Fruit fly (Drosophila melanogaster) whole organism, embryonic: ENCODE results near the gene Dfd.

Source experiments
- B-H1 ChIP-seq: fragments of 200-800 bp; sonication (Bioruptor generic); IDR thresholded peaks from 3 replicates; pipeline ENCODE4 v1.3.6; 2022; ENCODE audit warnings: missing biosample characterization, missing genetic modification characterization
- CG10147 ChIP-seq: fragments of 200-800 bp; sonication (Bioruptor generic); optimal IDR thresholded peaks from 2 replicates; lab custom pipeline; 2019; ENCODE audit warnings: missing biosample characterization, mild to moderate bottlenecking, missing genetic modification characterization, moderate library complexity
- CG10321 ChIP-seq: fragments of 200-800 bp; sonication (Bioruptor generic); IDR thresholded peaks from 2 replicates; pipeline ENCODE4 v1.3.6; 2022; ENCODE audit warnings: missing biosample characterization, missing genetic modification characterization
- CG11560 ChIP-seq: fragments of 200-800 bp; sonication (Bioruptor generic); IDR thresholded peaks from 3 replicates; pipeline ENCODE4 v1.3.6; 2022; ENCODE audit warnings: missing biosample characterization, missing genetic modification characterization
- CG11723 ChIP-seq: fragments of 200-800 bp; sonication (Bioruptor generic); optimal IDR thresholded peaks from 2 replicates; lab custom pipeline; 2017; ENCODE audit warnings: missing biosample characterization, mild to moderate bottlenecking, missing genetic modification characterization
- CG12942 ChIP-seq: fragments of 200-800 bp; sonication (Bioruptor generic); optimal IDR thresholded peaks from 3 replicates; lab custom pipeline; 2016; ENCODE audit warnings: missing biosample characterization, missing genetic modification characterization
- CG13894 ChIP-seq: fragments of 200-800 bp; sonication (Bioruptor generic); optimal IDR thresholded peaks from 3 replicates; lab custom pipeline; 2018; ENCODE audit warnings: missing biosample characterization, mild to moderate bottlenecking, missing genetic modification characterization, moderate library complexity
- CG14014 ChIP-seq: fragments of 200-800 bp; sonication (Bioruptor generic); IDR thresholded peaks from 2 replicates; pipeline ENCODE4 v1.3.6; 2022; ENCODE audit warnings: missing biosample characterization, missing genetic modification characterization
- CG15601 ChIP-seq: fragments of 200-800 bp; sonication (Bioruptor generic); optimal IDR thresholded peaks from 3 replicates; lab custom pipeline; 2019; ENCODE audit warnings: missing biosample characterization, mild to moderate bottlenecking, missing genetic modification characterization, moderate library complexity
- CG15696 ChIP-seq: fragments of 200-800 bp; sonication (Bioruptor generic); optimal IDR thresholded peaks from 2 replicates; lab custom pipeline; 2019; ENCODE audit warnings: missing biosample characterization, mild to moderate bottlenecking, missing genetic modification characterization, moderate library complexity
- CG17186 ChIP-seq: fragments of 200-800 bp; sonication (Bioruptor generic); optimal IDR thresholded peaks from 3 replicates; lab custom pipeline; 2017; ENCODE audit warnings: missing biosample characterization, missing genetic modification reagents, missing genetic modification characterization
- CG17829 ChIP-seq: fragments of 200-800 bp; optimal IDR thresholded peaks from 2 replicates; lab custom pipeline; 2019; ENCODE audit warnings: missing biosample characterization, mild to moderate bottlenecking, missing genetic modification characterization, moderate library complexity
- CG18619 ChIP-seq: fragments of 200-800 bp; sonication (Bioruptor generic); optimal IDR thresholded peaks from 3 replicates; lab custom pipeline; 2017; ENCODE audit warnings: missing biosample characterization, mild to moderate bottlenecking, missing genetic modification characterization
- CG2199 ChIP-seq: fragments of 200-800 bp; sonication (Bioruptor generic); IDR thresholded peaks from 3 replicates; pipeline ENCODE4 v1.3.6; 2022; ENCODE audit warnings: missing biosample characterization, missing genetic modification characterization
- CG30403 ChIP-seq: fragments of 200-800 bp; sonication (Bioruptor generic); optimal IDR thresholded peaks from 3 replicates; lab custom pipeline; 2016; ENCODE audit warnings: missing biosample characterization, missing genetic modification characterization
- CG32767 ChIP-seq: fragments of 200-800 bp; sonication (Bioruptor generic); IDR thresholded peaks from 2 replicates; pipeline ENCODE4 v1.3.6; 2022; ENCODE audit warnings: missing biosample characterization, missing genetic modification characterization
- CG33213 ChIP-seq: fragments of 200-800 bp; sonication (Bioruptor generic); optimal IDR thresholded peaks from 3 replicates; lab custom pipeline; 2016; ENCODE audit warnings: missing biosample characterization, missing genetic modification characterization
- CG4282 ChIP-seq: fragments of 200-800 bp; sonication (Bioruptor generic); optimal IDR thresholded peaks from 2 replicates; lab custom pipeline; 2016; ENCODE audit warnings: missing biosample characterization, missing genetic modification characterization
- CG4360 ChIP-seq: fragments of 200-800 bp; sonication (Bioruptor generic); IDR thresholded peaks from 2 replicates; pipeline ENCODE4 v1.3.6; 2022; ENCODE audit warnings: missing biosample characterization, missing genetic modification characterization
- CG4820 ChIP-seq: fragments of 200-800 bp; sonication (Bioruptor generic); optimal IDR thresholded peaks from 3 replicates; lab custom pipeline; 2016; ENCODE audit warnings: missing biosample characterization, missing genetic modification characterization
- CG5180 ChIP-seq: fragments of 200-800 bp; sonication (Bioruptor generic); optimal IDR thresholded peaks from 3 replicates; lab custom pipeline; 2017; ENCODE audit warnings: missing biosample characterization, missing genetic modification characterization, mild to moderate bottlenecking, moderate library complexity, missing genetic modification reagents
- CG5245 ChIP-seq: fragments of 200-800 bp; sonication (Bioruptor generic); optimal IDR thresholded peaks from 3 replicates; lab custom pipeline; 2016; ENCODE audit warnings: missing biosample characterization, missing genetic modification characterization
- CG6813 ChIP-seq: fragments of 200-800 bp; sonication (Bioruptor generic); optimal IDR thresholded peaks from 2 replicates; lab custom pipeline; 2017; ENCODE audit warnings: missing biosample characterization, missing genetic modification characterization, mild to moderate bottlenecking, moderate library complexity, missing genetic modification reagents
- CG7271 ChIP-seq: fragments of 200-800 bp; sonication (Bioruptor generic); optimal IDR thresholded peaks from 2 replicates; lab custom pipeline; 2018; ENCODE audit warnings: missing biosample characterization, mild to moderate bottlenecking, missing genetic modification characterization, moderate library complexity
- CG7928 ChIP-seq: fragments of 200-800 bp; sonication (Bioruptor generic); optimal IDR thresholded peaks from 2 replicates; lab custom pipeline; 2017; ENCODE audit warnings: missing biosample characterization, mild to moderate bottlenecking, missing genetic modification characterization
- CTCF ChIP-seq: fragments of 200-800 bp; sonication (Bioruptor generic); optimal IDR thresholded peaks from 2 replicates; lab custom pipeline; 2017; ENCODE audit warnings: missing biosample characterization, mild to moderate bottlenecking, missing genetic modification characterization, moderate library complexity
- Camta ChIP-seq: fragments of 200-800 bp; sonication (Bioruptor generic); optimal IDR thresholded peaks from 2 replicates; lab custom pipeline; 2016; ENCODE audit warnings: missing biosample characterization, missing genetic modification characterization
- Chrac-16 ChIP-seq: fragments of 200-800 bp; sonication (Bioruptor generic); optimal IDR thresholded peaks from 3 replicates; lab custom pipeline; 2016; ENCODE audit warnings: missing biosample characterization, missing genetic modification characterization
- Dip2 ChIP-seq: fragments of 200-800 bp; sonication (Bioruptor generic); IDR thresholded peaks from 2 replicates; pipeline ENCODE4 v1.3.6; 2022; ENCODE audit warnings: missing biosample characterization, missing genetic modification characterization
- Doc3 ChIP-seq: fragments of 200-800 bp; sonication (Bioruptor generic); IDR thresholded peaks from 3 replicates; pipeline ENCODE4 v1.3.6; 2022; ENCODE audit warnings: missing biosample characterization, missing genetic modification characterization; ENCODE audit not compliant: partially characterized antibody
- Ets65A ChIP-seq: fragments of 200-800 bp; sonication (Bioruptor generic); peaks from one replicate; lab custom pipeline; 2016; ENCODE audit warnings: missing biosample characterization, missing genetic modification characterization
- H15 ChIP-seq: fragments of 200-800 bp; sonication (Bioruptor generic); IDR thresholded peaks from 3 replicates; pipeline ENCODE4 v1.3.6; 2022; ENCODE audit warnings: missing biosample characterization, missing genetic modification characterization
- Jarid2 ChIP-seq: fragments of 200-800 bp; sonication (Bioruptor generic); optimal IDR thresholded peaks from 3 replicates; lab custom pipeline; 2017; ENCODE audit warnings: mild to moderate bottlenecking, missing biosample characterization, missing genetic modification reagents, missing genetic modification characterization
- Lhr ChIP-seq: fragments of 200-800 bp; sonication (Bioruptor generic); optimal IDR thresholded peaks from 3 replicates; lab custom pipeline; 2017; ENCODE audit warnings: mild to moderate bottlenecking, missing biosample characterization, missing genetic modification reagents, missing genetic modification characterization
- abd-A ChIP-seq: fragments of 200-800 bp; sonication (Bioruptor generic); optimal IDR thresholded peaks from 3 replicates; lab custom pipeline; 2019; ENCODE audit warnings: missing biosample characterization, mild to moderate bottlenecking, missing genetic modification characterization, moderate library complexity
- en ChIP-seq: fragments of 200-800 bp; sonication (Bioruptor generic); optimal IDR thresholded peaks from 2 replicates; lab custom pipeline; 2016; ENCODE audit warnings: missing biosample characterization, missing genetic modification characterization
- fd102C ChIP-seq: fragments of 200-800 bp; sonication (Bioruptor generic); optimal IDR thresholded peaks from 2 replicates; lab custom pipeline; 2018; ENCODE audit warnings: missing biosample characterization, mild to moderate bottlenecking, missing genetic modification characterization, moderate library complexity
- gem ChIP-seq: fragments of 200-800 bp; sonication (Bioruptor generic); optimal IDR thresholded peaks from 2 replicates; lab custom pipeline; 2019; ENCODE audit warnings: missing biosample characterization, mild to moderate bottlenecking, missing genetic modification characterization, moderate library complexity
- grau ChIP-seq: fragments of 200-800 bp; optimal IDR thresholded peaks from 3 replicates; lab custom pipeline; 2019; ENCODE audit warnings: missing biosample characterization, mild to moderate bottlenecking, missing genetic modification characterization, moderate library complexity
- hkb ChIP-seq, 2 experiments: fragments of 200-800 bp in 1 of 2; fragments of >200 bp in 1 of 2; sonication (Bioruptor generic) in 1 of 2; IDR thresholded peaks in 1 of 2; optimal IDR thresholded peaks in 1 of 2; 2 replicates each; pipeline versions ENCODE4 v1.3.6 to Lab custom; 2017 to 2022; ENCODE audit warnings: missing biosample characterization in 1 of 2, missing genetic modification characterization in 1 of 2
- knrl ChIP-seq: fragments of 200-800 bp; sonication (Bioruptor generic); IDR thresholded peaks from 3 replicates; pipeline ENCODE4 v1.3.6; 2022; ENCODE audit warnings: missing biosample characterization, missing genetic modification characterization; ENCODE audit not compliant: partially characterized antibody
- lov ChIP-seq, 2 experiments: fragments of 200-800 bp in 1 of 2; fragments of >200 bp in 1 of 2; sonication (Bioruptor generic) in 1 of 2; IDR thresholded peaks in 1 of 2; optimal IDR thresholded peaks in 1 of 2; 2 replicates in 1 of 2; 3 replicates in 1 of 2; pipeline versions ENCODE4 v1.3.6 to Lab custom; 2017 to 2022; ENCODE audit warnings: missing biosample characterization in 1 of 2, missing genetic modification characterization in 1 of 2
- pita ChIP-seq: fragments of 200-800 bp; sonication (Bioruptor generic); optimal IDR thresholded peaks from 2 replicates; lab custom pipeline; 2017; ENCODE audit warnings: missing biosample characterization, mild to moderate bottlenecking, missing genetic modification characterization
- sc ChIP-seq, 3 experiments: fragments of >200 bp in 2 of 3; fragments of 200-800 bp in 1 of 3; sonication (Bioruptor generic) in 1 of 3; optimal IDR thresholded peaks; 2 replicates in 2 of 3; 3 replicates in 1 of 3; lab custom pipeline; 2017; ENCODE audit warnings: mild to moderate bottlenecking in 1 of 3, missing biosample characterization in 1 of 3, missing genetic modification characterization in 1 of 3, missing genetic modification reagents in 1 of 3
- seq ChIP-seq: fragments of 200-800 bp; sonication (Bioruptor generic); IDR thresholded peaks from 2 replicates; pipeline ENCODE4 v1.3.6; 2022; ENCODE audit warnings: missing biosample characterization, missing genetic modification characterization
- unpg ChIP-seq: fragments of 200-800 bp; sonication (Bioruptor generic); optimal IDR thresholded peaks from 3 replicates; lab custom pipeline; 2018; ENCODE audit warnings: missing biosample characterization, mild to moderate bottlenecking, missing genetic modification characterization, moderate library complexity
- yki ChIP-seq: fragments of >200 bp; optimal IDR thresholded peaks from 3 replicates; lab custom pipeline; 2018
- zen ChIP-seq: fragments of 200-800 bp; sonication (Bioruptor generic); optimal IDR thresholded peaks from 3 replicates; lab custom pipeline; 2018; ENCODE audit warnings: missing biosample characterization, mild to moderate bottlenecking, missing genetic modification characterization, moderate library complexity
- zf30C ChIP-seq: fragments of 200-800 bp; sonication (Bioruptor generic); optimal IDR thresholded peaks from 3 replicates; lab custom pipeline; 2018; ENCODE audit warnings: missing biosample characterization, mild to moderate bottlenecking, missing genetic modification characterization

Gene Dfd

DNA sequence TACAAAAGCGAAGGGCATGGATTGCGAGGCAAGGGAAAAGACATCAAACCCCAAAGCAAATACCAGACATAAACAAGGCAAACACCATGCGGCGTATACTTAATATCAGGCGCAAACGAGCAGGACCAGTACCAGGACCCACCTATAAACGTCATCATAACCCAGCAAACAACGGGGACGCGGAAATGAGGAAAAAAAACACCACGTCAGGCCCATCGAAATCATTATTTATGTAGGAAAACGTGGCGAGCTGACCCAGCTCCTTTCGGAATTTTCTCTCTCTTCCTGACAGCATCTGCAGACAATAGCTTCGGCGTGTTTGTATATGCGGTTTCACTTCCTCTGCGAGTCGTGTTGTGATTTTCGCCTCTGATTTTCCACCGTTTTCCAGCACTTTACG lies 14.8 kb upstream of the Dfd start:
- TF ChIP-seq abd-A (tag; lab: Kevin White, UChicago) (peak; percentile 84), hkb (optimal IDR thresholded peaks at IDR 0.05; lab: Kevin White, UChicago) (no peak), hkb (GFP tag; IDR thresholded peaks at IDR 0.05; lab: Robert Waterston, UW) (no peak), CG13894 (tag; lab: Kevin White, UChicago) (peak; percentile 82)
- TF ChIP-seq, all 482 proteins: peak for 2

DNA sequence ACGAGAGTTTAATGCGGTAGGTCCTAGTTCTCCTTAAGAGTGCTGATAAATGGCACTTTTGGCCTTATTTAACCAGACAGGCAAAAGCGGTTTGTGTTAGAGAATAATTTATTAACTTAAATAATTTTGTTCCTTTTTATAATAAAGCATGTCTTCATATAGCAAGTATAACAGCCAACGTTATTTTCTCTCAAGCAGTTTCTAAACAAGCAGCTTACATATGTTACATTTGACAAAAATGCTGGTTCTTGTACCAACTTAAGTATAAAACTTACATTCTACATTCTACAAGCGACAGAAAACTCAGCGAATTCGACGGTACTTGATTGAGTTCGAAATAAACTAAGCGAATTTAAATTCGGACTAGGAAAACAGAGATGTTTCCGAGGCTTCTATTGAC lies 11.6 kb upstream of the Dfd start:
- TF ChIP-seq grau (tag; lab: Kevin White, UChicago) (no peak), CG4360 (GFP tag; lab: Robert Waterston, UW) (no peak), lov (optimal IDR thresholded peaks at IDR 0.05; lab: Kevin White, UChicago) (no peak), lov (GFP tag; IDR thresholded peaks at IDR 0.05; lab: Robert Waterston, UW) (no peak), CG32767 (GFP tag; lab: Robert Waterston, UW) (no peak), CG15601 (tag; lab: Kevin White, UChicago) (no peak), CG30403 (GFP tag; lab: Kevin White, UChicago) (no peak), CG11560 (no peak), H15 (GFP tag; lab: Robert Waterston, UW) (no peak), CG5180 (no peak), fd102C (no peak), knrl (GFP tag; lab: Robert Waterston, UW) (peak; percentile 70; the same call in 2 of the 3 replicates), CG7271 (tag; lab: Kevin White, UChicago) (peak; percentile 24), CG14014 (GFP tag; lab: Robert Waterston, UW) (no peak), CTCF (GFP tag; lab: Kevin White, UChicago) (peak; percentile 76), Jarid2 (GFP tag; lab: Kevin White, UChicago) (peak; percentile 32), zf30C (no peak), sc (optimal IDR thresholded peaks at IDR 0.05; lab: Kevin White, UChicago) (no peak), sc (GFP tag; optimal IDR thresholded peaks at IDR 0.05; lab: Kevin White, UChicago) (no peak), CG10147 (no peak), Camta (GFP tag; lab: Kevin White, UChicago) (no peak), CG12942 (GFP tag; lab: Kevin White, UChicago) (no peak), CG17186 (GFP tag; lab: Kevin White, UChicago) (no peak), gem (tag; lab: Kevin White, UChicago) (peak; percentile 6), CG7928 (GFP tag; lab: Kevin White, UChicago) (no peak), Ets65A (peak; percentile 72), CG33213 (peak; percentile 38), CG4282 (GFP tag; lab: Kevin White, UChicago) (no peak), Doc3 (no peak), unpg (no peak), CG5245 (GFP tag; lab: Kevin White, UChicago) (no peak), CG10321 (GFP tag; lab: Robert Waterston, UW) (no peak), CG6813 (no peak), zen (tag; lab: Kevin White, UChicago) (peak; percentile 16), en (no peak), CG15696 (tag; lab: Kevin White, UChicago) (peak; percentile 4), CG2199 (GFP tag; lab: Robert Waterston, UW) (peak; percentile 83; the same call in 2 of the 3 replicates), CG17829 (tag; lab: Kevin White, UChicago) (peak; percentile 27), CG18619 (GFP tag; lab: Kevin White, UChicago) (no peak), seq (GFP tag; lab: Robert Waterston, UW) (no peak), pita (GFP tag; lab: Kevin White, UChicago) (peak; percentile 82), Lhr (peak; percentile 67), Chrac-16 (GFP tag; lab: Kevin White, UChicago) (no peak), yki (lab: Kevin White, UChicago) (peak; percentile 30), CG11723 (no peak), Dip2 (GFP tag; lab: Robert Waterston, UW) (no peak), B-H1 (GFP tag; lab: Robert Waterston, UW) (no peak), CG4820 (GFP tag; lab: Kevin White, UChicago) (no peak)
